Fruit fly (Drosophila melanogaster) whole organism, pupa: ENCODE data around the gene CG31141.

ENCODE experiments used
- CG10348 ChIP-seq: fragments of 200-800 bp; sonication (Bioruptor generic); IDR thresholded peaks from 2 replicates; pipeline ENCODE4 v1.3.6; 2022; ENCODE audit warnings: missing biosample characterization, missing genetic modification characterization
- CG12605 ChIP-seq: fragments of 200-800 bp; sonication (Bioruptor generic); IDR thresholded peaks from 2 replicates; pipeline ENCODE4 v1.3.6; 2022; ENCODE audit warnings: missing biosample characterization, missing genetic modification characterization
- CG13204 ChIP-seq: fragments of 200-800 bp; sonication (Bioruptor generic); optimal IDR thresholded peaks from 2 replicates; lab custom pipeline; 2018; ENCODE audit warnings: missing biosample characterization, mild to moderate bottlenecking, missing genetic modification characterization, moderate library complexity
- CG14655 ChIP-seq: fragments of 200-800 bp; sonication (Bioruptor generic); optimal IDR thresholded peaks from 3 replicates; lab custom pipeline; 2017; ENCODE audit warnings: mild to moderate bottlenecking, missing biosample characterization, missing genetic modification reagents, missing genetic modification characterization
- CG15710 ChIP-seq: fragments of 200-800 bp; sonication (Bioruptor generic); optimal IDR thresholded peaks from 2 replicates; lab custom pipeline; 2018; ENCODE audit warnings: missing biosample characterization, mild to moderate bottlenecking, missing genetic modification characterization, moderate library complexity
- CG17806 ChIP-seq: fragments of 200-800 bp; sonication (Bioruptor generic); optimal IDR thresholded peaks from 2 replicates; lab custom pipeline; 2018; ENCODE audit warnings: missing biosample characterization, mild to moderate bottlenecking, missing genetic modification characterization, moderate library complexity
- CG4496 ChIP-seq: fragments of 200-800 bp; sonication (Bioruptor generic); IDR thresholded peaks from 3 replicates; pipeline ENCODE4 v1.3.6; 2022; ENCODE audit warnings: missing biosample characterization, missing genetic modification characterization
- CG8159 ChIP-seq: fragments of 200-800 bp; sonication (Bioruptor generic); optimal IDR thresholded peaks from 3 replicates; lab custom pipeline; 2018; ENCODE audit warnings: missing biosample characterization, mild to moderate bottlenecking, missing genetic modification characterization, moderate library complexity
- CG8301 ChIP-seq: fragments of 200-800 bp; sonication (Bioruptor generic); optimal IDR thresholded peaks from 2 replicates; lab custom pipeline; 2018; ENCODE audit warnings: missing biosample characterization, mild to moderate bottlenecking, missing genetic modification characterization
- CG9948 ChIP-seq: fragments of 200-800 bp; sonication (Bioruptor generic); optimal IDR thresholded peaks from 2 replicates; lab custom pipeline; 2018; ENCODE audit warnings: missing biosample characterization, mild to moderate bottlenecking, missing genetic modification characterization, moderate library complexity
- EcR ChIP-seq: fragments of 200-800 bp; sonication (Bioruptor generic); optimal IDR thresholded peaks from 3 replicates; lab custom pipeline; 2019; ENCODE audit warnings: missing biosample characterization, missing genetic modification characterization, mild to moderate bottlenecking, moderate library complexity, missing genetic modification reagents
- Ets98B ChIP-seq: fragments of 200-800 bp; sonication (Bioruptor generic); IDR thresholded peaks from 2 replicates; pipeline ENCODE4 v1.3.6; 2022; ENCODE audit warnings: missing biosample characterization, missing genetic modification characterization
- Pif1A ChIP-seq: fragments of 200-800 bp; sonication (Bioruptor generic); optimal IDR thresholded peaks from 3 replicates; lab custom pipeline; 2016; ENCODE audit warnings: missing biosample characterization, missing genetic modification characterization
- fd96Ca ChIP-seq: fragments of 200-800 bp; sonication (Bioruptor generic); IDR thresholded peaks from 3 replicates; pipeline ENCODE4 v1.3.6; 2022; ENCODE audit warnings: missing biosample characterization, missing genetic modification characterization

dm6 chr3R:23885660-23886059 lies 37.4 kb upstream of the CG31141 start:
- TF ChIP-seq fd96Ca (GFP tag; lab: Robert Waterston, UW), result no peak
- no peak for TF ChIP-seq Ets98B
- no peak for TF ChIP-seq Pif1A (GFP tag; lab: Kevin White, UChicago)
- TF ChIP-seq CG14655 (GFP tag; lab: Kevin White, UChicago), result no peak
- TF ChIP-seq CG9948, result no peak
- TF ChIP-seq CG4496 (GFP tag; lab: Robert Waterston, UW), result no peak
- TF ChIP-seq CG8301 (tag; lab: Kevin White, UChicago), result no peak
- TF ChIP-seq CG15710, result no peak
- TF ChIP-seq CG13204, result no peak
- no peak for TF ChIP-seq CG8159 (tag; lab: Kevin White, UChicago)
- TF ChIP-seq CG17806, result no peak
- TF ChIP-seq CG12605 (GFP tag; lab: Robert Waterston, UW), result no peak
- no peak for TF ChIP-seq EcR (GFP tag; lab: Kevin White, UChicago)
- TF ChIP-seq CG10348, result no peak
